Worm (Caenorhabditis elegans) whole organism, L4 larva: ENCODE data around the gene srz-62.

ENCODE experiments used
- ZK546.5 ChIP-seq, 2 experiments: sonication (generic microtip); optimal IDR thresholded peaks; 2 replicates each; lab custom pipeline; 2017; ENCODE audit warnings: missing biosample characterization in 2 of 2, missing genetic modification characterization in 2 of 2
- aha-1 ChIP-seq: fragments of 150-350 bp; peaks from one replicate; lab custom pipeline; 2014; ENCODE audit warnings: missing biosample characterization, missing genetic modification characterization
- arid-1 ChIP-seq: fragments of 200-800 bp; sonication (Bioruptor generic); conservative IDR thresholded peaks from 2 replicates; pipeline ENCODE4 v1.3.6; 2022; ENCODE audit warnings: missing genetic modification reagents, missing genetic modification characterization, missing compliant biosample characterization
- ces-1 ChIP-seq: fragments of 150-350 bp; sonication (generic microtip); optimal IDR thresholded peaks from 4 replicates; lab custom pipeline; 2014; ENCODE audit warnings: missing biosample characterization, missing genetic modification reagents, missing genetic modification characterization
- daf-12 ChIP-seq: fragments of 150-350 bp; optimal IDR thresholded peaks from 2 replicates; lab custom pipeline; 2014; ENCODE audit warnings: missing biosample characterization, missing genetic modification reagents, missing genetic modification characterization
- daf-16 ChIP-seq, 3 experiments: sonication (generic microtip); optimal IDR thresholded peaks; 2 replicates each; lab custom pipeline; 2016 to 2017; ENCODE audit warnings: missing genetic modification characterization in 3 of 3, missing genetic modification reagents in 3 of 3, mild to moderate bottlenecking in 2 of 3, missing compliant biosample characterization in 2 of 3, missing biosample characterization in 1 of 3, moderate library complexity in 1 of 3
- dmd-6 ChIP-seq: fragments of 200-800 bp; sonication (Bioruptor generic); IDR thresholded peaks from 2 replicates; pipeline ENCODE4 v1.3.6; 2022; ENCODE audit warnings: missing genetic modification reagents, missing genetic modification characterization, missing compliant biosample characterization
- dmd-9 ChIP-seq: fragments of 200-800 bp; sonication (Bioruptor generic); IDR thresholded peaks from 2 replicates; pipeline ENCODE4 v1.3.6; 2022; ENCODE audit warnings: missing genetic modification reagents, missing genetic modification characterization, missing compliant biosample characterization
- dpl-1 ChIP-seq: fragments of 150-350 bp; optimal IDR thresholded peaks from 2 replicates; lab custom pipeline; 2014; ENCODE audit warnings: missing biosample characterization, missing genetic modification reagents, missing genetic modification characterization
- egl-43 ChIP-seq: fragments of 200-800 bp; sonication (Bioruptor generic); IDR thresholded peaks from 2 replicates; pipeline ENCODE4 v1.3.6; 2022; ENCODE audit warnings: missing genetic modification reagents, missing genetic modification characterization, missing compliant biosample characterization
- hlh-11 ChIP-seq: fragments of 200-800 bp; sonication (Bioruptor generic); optimal IDR thresholded peaks from 2 replicates; lab custom pipeline; 2018; ENCODE audit warnings: mild to moderate bottlenecking, missing genetic modification characterization, missing compliant biosample characterization
- hlh-30 ChIP-seq: sonication (generic microtip); optimal IDR thresholded peaks from 2 replicates; lab custom pipeline; 2017; ENCODE audit warnings: antibody characterized with exemption, mild to moderate bottlenecking, missing genetic modification characterization, missing compliant biosample characterization; ENCODE audit not compliant: insufficient read depth
- lin-1 ChIP-seq: fragments of 200-800 bp; sonication (Bioruptor generic); IDR thresholded peaks from 2 replicates; pipeline ENCODE4 v1.3.6; 2022; ENCODE audit warnings: missing genetic modification reagents, missing genetic modification characterization, missing compliant biosample characterization
- lin-13 ChIP-seq: fragments of 150-350 bp; optimal IDR thresholded peaks from 2 replicates; lab custom pipeline; 2014; ENCODE audit warnings: missing biosample characterization, missing genetic modification reagents, missing genetic modification characterization
- lir-3 ChIP-seq: sonication (generic microtip); optimal IDR thresholded peaks from 2 replicates; lab custom pipeline; 2016; ENCODE audit warnings: mild to moderate bottlenecking, missing genetic modification characterization, missing compliant biosample characterization
- nhr-25 ChIP-seq: sonication (generic microtip); optimal IDR thresholded peaks from 2 replicates; lab custom pipeline; 2017; ENCODE audit warnings: missing genetic modification characterization, mild to moderate bottlenecking, missing compliant biosample characterization, antibody characterized with exemption, moderate library complexity, borderline replicate concordance; ENCODE audit not compliant: insufficient read depth
- nhr-28 ChIP-seq: fragments of 150-350 bp; optimal IDR thresholded peaks from 2 replicates; lab custom pipeline; 2014; ENCODE audit warnings: missing biosample characterization, missing genetic modification characterization
- nhr-41 ChIP-seq: fragments of 200-800 bp; sonication (Bioruptor generic); IDR thresholded peaks from 2 replicates; pipeline ENCODE4 v1.3.6; 2022; ENCODE audit warnings: missing genetic modification reagents, missing genetic modification characterization, missing compliant biosample characterization
- nhr-6 ChIP-seq: fragments of 150-350 bp; optimal IDR thresholded peaks from 2 replicates; lab custom pipeline; 2014; ENCODE audit warnings: missing biosample characterization, missing genetic modification characterization
- pha-4 ChIP-seq, 2 experiments: fragments of 150-350 bp in 1 of 2; fragments of 200-800 bp in 1 of 2; sonication (Bioruptor generic) in 1 of 2; IDR thresholded peaks in 1 of 2; optimal IDR thresholded peaks in 1 of 2; 2 replicates each; pipeline versions ENCODE4 v1.3.6 to Lab custom; 2014 to 2022; ENCODE audit warnings: missing genetic modification characterization in 2 of 2, missing genetic modification reagents in 2 of 2, missing biosample characterization in 1 of 2, missing compliant biosample characterization in 1 of 2
- saeg-2 ChIP-seq: fragments of 200-800 bp; sonication (Bioruptor generic); IDR thresholded peaks from 2 replicates; pipeline ENCODE4 v1.3.6; 2022; ENCODE audit warnings: missing genetic modification reagents, missing genetic modification characterization, missing compliant biosample characterization
- sdz-12 ChIP-seq: fragments of 200-800 bp; sonication (Bioruptor generic); optimal IDR thresholded peaks from 2 replicates; lab custom pipeline; 2018; ENCODE audit warnings: mild to moderate bottlenecking, missing genetic modification characterization, missing compliant biosample characterization
- set-16 ChIP-seq: fragments of 200-800 bp; sonication (Bioruptor generic); IDR thresholded peaks from 2 replicates; pipeline ENCODE4 v1.3.6; 2022; ENCODE audit warnings: missing genetic modification reagents, missing genetic modification characterization, missing compliant biosample characterization
- tag-97 ChIP-seq: fragments of 200-800 bp; sonication (Bioruptor generic); IDR thresholded peaks from 2 replicates; pipeline ENCODE4 v1.3.6; 2022; ENCODE audit warnings: missing genetic modification characterization, missing compliant biosample characterization
- unc-39 ChIP-seq: sonication (generic microtip); optimal IDR thresholded peaks from 2 replicates; lab custom pipeline; 2017; ENCODE audit warnings: missing biosample characterization, missing genetic modification characterization
- unc-62 ChIP-seq, 3 experiments: fragments of 150-350 bp in 1 of 3; sonication (generic microtip); optimal IDR thresholded peaks in 2 of 3; peaks in 1 of 3; 1 replicate in 1 of 3; 2 replicates in 2 of 3; lab custom pipeline; 2014 to 2017; ENCODE audit warnings: missing biosample characterization in 3 of 3, missing genetic modification characterization in 3 of 3, missing genetic modification reagents in 3 of 3, missing genotype in 1 of 3
- zfp-3 ChIP-seq: fragments of 200-800 bp; sonication (Bioruptor generic); conservative IDR thresholded peaks from 2 replicates; pipeline ENCODE4 v1.3.6; 2022; ENCODE audit warnings: missing genetic modification reagents, missing genetic modification characterization, missing compliant biosample characterization

Gene srz-62

DNA sequence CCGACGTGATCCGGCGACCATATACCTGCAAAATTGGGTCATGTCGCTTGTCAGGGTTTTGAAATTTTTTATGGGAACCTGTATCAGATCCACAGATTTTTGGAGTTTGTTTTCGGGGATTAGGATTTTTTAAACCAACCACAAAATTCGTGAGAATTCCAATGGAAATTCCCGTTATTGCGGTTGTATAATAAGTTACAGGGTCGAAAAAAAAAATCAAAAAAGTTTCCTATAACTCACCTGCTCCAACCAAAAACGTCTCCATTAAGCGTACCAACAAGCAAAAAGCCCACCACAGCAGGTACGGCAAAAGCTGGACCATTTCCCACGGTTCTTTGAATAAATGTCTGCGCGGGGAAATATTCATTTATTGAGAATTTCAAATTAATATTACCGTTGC is 37.4 kb upstream of the srz-62 start:
- no peak for TF ChIP-seq dmd-9 (GFP tag; lab: Robert Waterston, UW)
- TF ChIP-seq aha-1 (tag; lab: Kevin White, UChicago), result peak; percentile 90

DNA sequence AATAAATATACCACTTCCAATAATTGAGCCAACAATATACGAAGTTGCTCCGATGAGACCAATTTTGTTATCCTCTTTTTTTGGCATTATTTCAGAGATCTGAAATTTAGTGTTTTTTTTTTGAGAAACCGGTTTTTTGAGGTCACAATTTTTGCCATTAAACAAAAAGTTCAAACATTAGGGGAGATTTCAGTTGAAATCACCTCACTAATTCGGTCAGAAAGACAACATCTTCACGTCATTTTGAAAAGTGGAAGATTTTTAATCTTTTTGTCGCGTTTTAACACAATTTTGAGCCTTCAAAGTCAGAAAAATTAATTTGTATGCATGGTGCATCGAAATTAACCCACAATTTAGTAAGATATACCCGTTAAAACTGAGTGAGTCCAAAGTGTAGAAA is 35.4 kb upstream of the srz-62 start, which contains the start of gene aat-8:
Gene aat-8, minus strand, starts transcription at position 101 of the 400 bp plus-strand sequence.
- TF ChIP-seq nhr-28 (tag; lab: Kevin White, UChicago) (no peak), nhr-41 (no peak), aha-1 (tag; lab: Kevin White, UChicago) (peak; percentile 0), lir-3 (no peak)

DNA sequence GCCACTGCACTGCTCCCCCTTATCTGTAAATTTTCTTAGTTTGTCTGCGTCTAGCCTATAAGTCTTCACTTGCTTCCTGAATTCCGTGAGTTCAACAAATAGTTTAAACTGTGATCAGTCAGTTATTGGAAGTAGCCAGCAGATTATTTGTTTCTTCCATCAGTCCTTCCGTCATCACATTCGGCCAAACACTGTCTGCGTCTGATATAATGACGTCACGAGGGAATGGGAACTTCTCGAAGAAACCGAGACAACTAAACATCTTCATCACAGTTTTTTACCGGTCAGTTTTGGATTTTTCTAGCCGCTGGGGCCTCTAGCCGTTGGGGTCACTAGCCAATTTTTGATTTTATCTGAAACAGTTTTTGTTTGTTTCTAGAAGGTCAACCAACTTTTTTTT is 34.3 kb upstream of the srz-62 start:
- TF ChIP-seq nhr-28 (tag; lab: Kevin White, UChicago) (peak; percentile 49), unc-39 (tag; lab: Kevin White, UChicago) (no peak), dmd-6 (peak; percentile 24; the same call in 1 of the 2 replicates), hlh-30 (tag; lab: Kevin White, UChicago) (peak; percentile 12), daf-16 (GFP tag; optimal IDR thresholded peaks at IDR 0.05; lab: Kevin White, UChicago) (no peak), daf-16 (tag; optimal IDR thresholded peaks at IDR 0.05; lab: Kevin White, UChicago) (peak; percentile 36), pha-4 (GFP tag; IDR thresholded peaks at IDR 0.05; lab: Robert Waterston, UW) (no peak), pha-4 (tag; optimal IDR thresholded peaks at IDR 0.05; lab: Kevin White, UChicago) (no peak), nhr-25 (no peak), lin-1 (GFP tag; lab: Robert Waterston, UW) (no peak), ces-1 (GFP tag; lab: Kevin White, UChicago) (no peak), arid-1 (GFP tag; lab: Robert Waterston, UW) (no peak), lin-13 (GFP tag; lab: Kevin White, UChicago) (no peak), hlh-11 (tag; lab: Kevin White, UChicago) (peak; percentile 50), sdz-12 (GFP tag; lab: Kevin White, UChicago) (no peak)
- TF ChIP-seq, all 104 proteins: peak for 5

DNA sequence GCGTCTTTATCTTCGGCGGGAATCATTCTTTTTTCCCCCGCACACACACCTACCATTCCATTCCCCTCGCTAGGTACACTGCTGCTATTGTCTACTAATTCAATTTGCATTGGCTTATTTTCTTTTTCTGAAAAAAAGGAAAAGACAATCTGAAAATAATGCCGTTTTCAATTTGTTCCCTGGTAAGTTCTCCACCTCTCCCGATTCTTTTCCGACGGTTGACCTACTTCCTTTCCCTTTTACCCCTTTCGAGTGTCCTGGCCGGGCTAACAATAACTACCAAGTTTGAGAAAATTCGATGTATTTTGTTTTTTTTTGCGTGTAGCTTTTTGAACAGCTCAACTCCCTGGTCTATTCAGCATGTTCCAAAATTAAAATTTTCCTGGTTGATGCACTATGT is 33.1 kb upstream of the srz-62 start, which contains the start of gene F37C4.4:
Gene F37C4.4, plus strand, starts transcription at position 58 of the 400 bp plus-strand sequence.
- TF ChIP-seq aha-1 (tag; lab: Kevin White, UChicago) (peak; percentile 54), unc-62 (GFP tag; optimal IDR thresholded peaks at IDR 0.05 in 1 of 2; lab: Kevin White, UChicago) (peak in 1 of 2 experiments; percentile 36), unc-62 (tag; optimal IDR thresholded peaks at IDR 0.05; lab: Kevin White, UChicago) (no peak), dmd-6 (no peak)
- TF ChIP-seq, all 104 proteins: peak for 2

DNA sequence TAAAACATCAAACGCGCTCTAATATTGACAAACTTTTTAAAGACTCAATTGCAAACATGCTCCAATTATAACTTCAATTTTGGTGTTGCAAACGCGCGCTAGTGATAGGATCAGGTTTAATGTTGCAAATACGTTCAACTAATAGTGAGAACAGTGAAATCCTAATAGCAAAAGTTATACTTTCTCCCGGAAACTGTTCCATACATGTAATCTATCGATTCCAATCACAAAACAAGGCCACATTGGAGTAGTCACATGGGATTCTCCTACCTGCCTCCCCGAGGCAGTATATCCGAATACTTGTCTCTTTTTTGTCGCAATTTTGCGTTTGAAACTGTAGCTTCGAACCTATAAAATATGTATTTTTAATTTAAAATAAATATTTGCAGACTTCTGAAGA is 30.4 kb upstream of the srz-62 start:
- no peak for TF ChIP-seq tag-97 (GFP tag; lab: Robert Waterston, UW)
- no peak for TF ChIP-seq dpl-1 (GFP tag; lab: Kevin White, UChicago)
- no peak for TF ChIP-seq ZK546.5 (tag; optimal IDR thresholded peaks at IDR 0.05; lab: Kevin White, UChicago)

DNA sequence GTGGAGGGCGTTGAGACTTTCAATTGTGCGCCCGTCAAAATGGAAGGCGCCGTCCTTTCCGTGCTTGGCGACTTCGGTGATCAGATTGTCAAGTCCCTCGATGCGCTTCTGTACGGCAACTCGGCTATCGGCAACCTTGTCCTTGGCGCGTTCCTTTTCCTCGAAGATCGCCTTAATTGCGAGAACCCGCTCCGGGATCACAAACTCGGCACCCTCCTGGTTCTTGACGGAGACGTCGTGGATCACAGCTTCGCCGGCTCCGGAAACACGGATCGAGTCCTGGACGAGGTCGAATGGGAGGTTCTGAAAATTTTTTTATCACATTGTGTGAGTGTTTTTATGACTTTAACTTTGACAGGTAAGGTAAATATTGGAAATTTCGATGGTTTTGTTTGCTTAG is 27.1 kb upstream of the srz-62 start:
- peak in 1 of 2 experiments; percentile 81 for TF ChIP-seq unc-62 (GFP tag; optimal IDR thresholded peaks at IDR 0.05 in 1 of 2; lab: Kevin White, UChicago)
- no peak for TF ChIP-seq unc-62 (tag; optimal IDR thresholded peaks at IDR 0.05; lab: Kevin White, UChicago)
- TF ChIP-seq daf-12 (tag; lab: Kevin White, UChicago), result no peak
- TF ChIP-seq zfp-3 (GFP tag; lab: Robert Waterston, UW), result 0 out of 2 replicates have a peak, but pooled peaks have one; percentile 12
- no peak for TF ChIP-seq egl-43
- no peak for TF ChIP-seq nhr-6 (tag; lab: Kevin White, UChicago)
- TF ChIP-seq aha-1 (tag; lab: Kevin White, UChicago), result no peak
- TF ChIP-seq set-16 (GFP tag; lab: Robert Waterston, UW), result peak; percentile 81
- TF ChIP-seq, all 104 proteins: peak for 3

DNA sequence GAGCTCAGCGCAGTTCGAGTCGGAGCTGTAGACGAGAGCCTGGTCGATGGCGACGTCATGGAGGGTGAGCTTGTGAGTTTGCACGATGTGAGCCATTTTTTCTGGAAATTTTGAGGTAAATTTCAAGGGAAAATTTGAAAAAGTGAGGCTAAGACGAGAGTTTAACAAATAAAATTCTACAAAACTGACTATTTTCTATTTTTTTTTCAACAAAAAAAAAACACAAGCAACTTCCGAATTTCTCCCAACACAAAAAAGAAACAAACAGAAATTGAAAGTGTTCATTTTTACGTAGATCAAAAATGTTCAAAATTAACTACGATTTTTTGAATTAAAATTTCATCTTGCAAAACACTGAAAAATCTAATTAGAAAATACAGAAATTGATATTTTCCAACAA is 26.6 kb upstream of the srz-62 start, which contains the start of gene F37C4.5:
Gene F37C4.5, minus strand, starts transcription at position 101 of the 400 bp plus-strand sequence.
- no peak for TF ChIP-seq unc-39 (tag; lab: Kevin White, UChicago)
- no peak for TF ChIP-seq saeg-2 (GFP tag; lab: Robert Waterston, UW)
- TF ChIP-seq daf-16 (GFP tag; optimal IDR thresholded peaks at IDR 0.05; lab: Kevin White, UChicago), result no peak
- TF ChIP-seq daf-16 (tag; optimal IDR thresholded peaks at IDR 0.05; lab: Kevin White, UChicago), result no peak
